Fruit fly (Drosophila melanogaster): Measurements from ENCODE around the gene DIP-iota.

DIP-iota gene

DNA sequence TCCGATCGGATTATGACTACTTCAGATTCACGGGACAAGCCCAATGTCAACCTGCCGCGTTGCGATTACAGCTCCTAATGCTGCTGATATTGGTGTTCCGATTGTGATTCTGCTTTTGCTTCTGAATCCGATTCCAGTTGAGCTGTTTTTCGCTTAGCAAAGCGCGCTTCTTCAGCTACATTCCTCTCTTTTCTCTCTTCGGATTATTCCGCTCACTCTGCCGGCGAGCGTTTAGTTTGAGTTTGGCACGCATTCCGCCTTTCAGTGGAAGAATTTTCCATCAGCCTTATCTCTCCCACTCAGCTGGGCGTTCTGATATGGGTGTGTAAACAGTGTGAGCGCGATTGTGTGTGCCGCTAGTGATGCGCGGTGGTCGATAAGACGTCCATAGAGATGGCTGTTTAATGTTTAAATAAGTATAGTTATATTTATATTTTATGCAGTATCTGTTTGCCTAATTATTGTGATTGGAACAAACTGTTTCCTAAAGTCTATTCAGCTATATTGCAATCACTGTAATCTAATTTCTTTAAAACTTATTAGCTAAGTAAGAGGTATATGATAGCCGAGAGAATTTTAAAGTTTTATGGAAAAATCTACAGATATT lies 46.3 kb upstream of the DIP-iota start, which contains the start of gene Galt (continued):
- TF ChIP-seq CG34422 (GFP tag; IDR thresholded peaks at IDR 0.05) (peak; percentile 59; the same call in 1 of the 3 replicates), Awh (GFP tag; IDR thresholded peaks at IDR 0.05) (no peak; the same call in 1 of the 2 replicates), D (optimal IDR thresholded peaks at IDR 0.05) (no peak), D (GFP tag; optimal IDR thresholded peaks at IDR 0.05) (peak; percentile 27), dpn (GFP tag; optimal IDR thresholded peaks at IDR 0.05) (no peak), lab (GFP tag; optimal IDR thresholded peaks at IDR 0.05) (peak; percentile 68), CG13123 (GFP tag; optimal IDR thresholded peaks at IDR 0.05) (no peak), gce (GFP tag; IDR thresholded peaks at IDR 0.05) (no peak), CG33213 (GFP tag; optimal IDR thresholded peaks at IDR 0.05) (no peak), CG17361 (GFP tag; IDR thresholded peaks at IDR 0.05) (no peak; the same call in 1 of the 3 replicates), ap (GFP tag; IDR thresholded peaks at IDR 0.05) (no peak), h (optimal IDR thresholded peaks at IDR 0.05) (no peak), CG9727 (GFP tag; optimal IDR thresholded peaks at IDR 0.05) (peak; percentile 51), CG5245 (GFP tag; optimal IDR thresholded peaks at IDR 0.05) (no peak), CG17328 (GFP tag; IDR thresholded peaks at IDR 0.05) (peak; percentile 49; the same call in 1 of the 2 replicates), CG12769 (tag; optimal IDR thresholded peaks at IDR 0.05) (no peak), CG13775 (GFP tag; optimal IDR thresholded peaks at IDR 0.05) (peak; percentile 22), NFAT (GFP tag; IDR thresholded peaks at IDR 0.05) (peak; percentile 79; the same call in 1 of the 2 replicates), phol (tag; optimal IDR thresholded peaks at IDR 0.05) (peak; percentile 40), aop (GFP tag; IDR thresholded peaks at IDR 0.05) (no peak), Lpt (GFP tag; optimal IDR thresholded peaks at IDR 0.05) (no peak), gt (GFP tag; IDR thresholded peaks at IDR 0.05) (no peak), sens (GFP tag) (peak; percentile 90), Dp (GFP tag; optimal IDR thresholded peaks at IDR 0.05) (peak; percentile 10), Nf-YA (GFP tag; IDR thresholded peaks at IDR 0.05) (no peak), GATAe (GFP tag; conservative IDR thresholded peaks at IDR 0.05) (peak; percentile 57; the same call in 1 of the 2 replicates), ci (GFP tag; IDR thresholded peaks at IDR 0.05) (peak; percentile 70; the same call in 1 of the 3 replicates), Sry-δ (GFP tag; optimal IDR thresholded peaks at IDR 0.05) (peak; percentile 68), da (GFP tag; optimal IDR thresholded peaks at IDR 0.05) (no peak), NfI (GFP tag; optimal IDR thresholded peaks at IDR 0.05) (peak; percentile 20), CG8944 (GFP tag; optimal IDR thresholded peaks at IDR 0.05) (no peak), CG4820 (GFP tag; optimal IDR thresholded peaks at IDR 0.05) (no peak), CG4707 (GFP tag; optimal IDR thresholded peaks at IDR 0.05) (peak; percentile 2), CG16863 (GFP tag; optimal IDR thresholded peaks at IDR 0.05) (no peak), nmo (GFP tag; optimal IDR thresholded peaks at IDR 0.05) (peak; percentile 52), pb (GFP tag; optimal IDR thresholded peaks at IDR 0.05) (no peak), sim (GFP tag; IDR thresholded peaks at IDR 0.05) (no peak), croc (GFP tag; conservative IDR thresholded peaks at IDR 0.05) (no peak), bbx (GFP tag; IDR thresholded peaks at IDR 0.05; ENCODE audit: partially characterized antibody) (peak; percentile 47; the same call in 1 of the 2 replicates), sqz (GFP tag; optimal IDR thresholded peaks at IDR 0.05) (no peak), twi (tag; optimal IDR thresholded peaks at IDR 0.05) (no peak), Elba2 (GFP tag; optimal IDR thresholded peaks at IDR 0.05) (no peak), CG11696 (GFP tag; IDR thresholded peaks at IDR 0.05) (no peak), CG2199 (GFP tag; IDR thresholded peaks at IDR 0.05) (no peak), CG3407 (GFP tag; optimal IDR thresholded peaks at IDR 0.05) (no peak), mld (GFP tag; IDR thresholded peaks at IDR 0.05; ENCODE audit: partially characterized antibody) (peak; percentile 47; the same call in 1 of the 3 replicates), luna (GFP tag; optimal IDR thresholded peaks at IDR 0.05) (no peak), nom (GFP tag; optimal IDR thresholded peaks at IDR 0.05) (peak; percentile 47), CG7839 (tag; optimal IDR thresholded peaks at IDR 0.05) (no peak), CG13424 (tag; optimal IDR thresholded peaks at IDR 0.05) (peak; percentile 46), pfk (GFP tag; optimal IDR thresholded peaks at IDR 0.05) (peak; percentile 37)
